Worm (Caenorhabditis elegans): ENCODE data around the gene pho-11.

pho-11 gene

DNA sequence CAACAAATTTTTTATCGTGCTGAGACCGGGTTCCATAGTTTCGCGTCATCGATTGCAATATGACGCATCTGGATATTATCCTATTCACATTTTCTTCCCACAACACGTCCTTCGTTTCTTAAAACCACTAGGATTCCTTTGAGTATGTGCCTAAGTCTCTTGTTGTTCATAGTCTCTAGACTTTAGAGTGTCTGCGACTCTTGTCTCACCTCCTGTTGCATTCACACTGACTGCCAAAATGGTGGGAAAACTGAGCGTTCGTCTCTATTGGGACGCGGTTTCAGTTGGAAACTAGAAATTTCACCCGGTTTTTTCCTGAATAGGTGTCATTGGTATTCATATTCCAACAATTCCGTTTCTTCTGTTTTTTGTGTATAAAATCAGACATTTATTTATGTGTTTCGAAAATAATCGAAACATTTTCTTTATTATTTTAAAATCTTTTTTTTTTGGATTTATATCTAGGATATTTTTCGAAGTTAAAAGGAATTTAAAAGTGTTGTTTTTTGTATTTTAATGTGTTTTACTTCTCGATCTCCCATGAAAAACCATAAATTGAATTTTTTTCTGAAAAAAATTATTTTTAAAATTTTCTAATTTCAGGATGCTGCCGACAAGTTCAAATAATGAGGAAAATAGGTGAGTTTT, 9.9 kb upstream of the pho-11 start, which contains the start of gene C05C10.2:
Gene C05C10.2 (plus strand): TSS at position 598 of the 648 bp plus-strand sequence.
- TF ChIP-seq ceh-82 (tag; optimal IDR thresholded peaks at IDR 0.05) (no peak), nhr-129 (tag; optimal IDR thresholded peaks at IDR 0.05) (peak; percentile 4), lin-39 (tag; optimal IDR thresholded peaks at IDR 0.05) (no peak), sma-3 (GFP tag; optimal IDR thresholded peaks at IDR 0.05) (no peak), nhr-25 (tag; optimal IDR thresholded peaks at IDR 0.05) (no peak), ztf-1 (GFP tag; conservative IDR thresholded peaks at IDR 0.05) (no peak), R02D3.7 (tag; optimal IDR thresholded peaks at IDR 0.05) (no peak), snpc-4 (tag; optimal IDR thresholded peaks at IDR 0.05) (no peak), blmp-1 (tag; optimal IDR thresholded peaks at IDR 0.05; ENCODE audit: insufficient read depth) (no peak), elt-1 (tag; optimal IDR thresholded peaks at IDR 0.05) (no peak), C34F6.9 (tag; optimal IDR thresholded peaks at IDR 0.05) (peak; percentile 46), peb-1 (tag; optimal IDR thresholded peaks at IDR 0.05) (no peak), nhr-237 (tag; optimal IDR thresholded peaks at IDR 0.05) (no peak)

DNA sequence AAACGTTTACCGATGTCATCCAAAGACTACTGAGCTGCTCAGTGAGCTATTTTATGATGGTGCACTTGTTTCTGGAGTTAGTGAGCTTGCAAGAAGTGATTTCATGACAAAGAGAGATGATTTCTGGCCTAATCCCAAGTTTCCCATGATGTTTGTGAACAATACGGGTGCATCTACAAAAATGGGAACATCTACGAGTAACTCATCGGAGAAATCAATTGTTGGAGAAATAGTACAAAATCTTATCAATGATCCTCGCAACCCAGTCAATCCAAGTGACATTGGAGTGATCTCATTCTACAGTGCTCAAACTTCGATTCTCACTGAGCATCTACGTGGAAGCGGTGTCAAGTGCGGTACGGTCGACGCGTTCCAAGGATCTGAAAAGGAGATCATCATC, 3.2 kb upstream of the pho-11 start:
- TF ChIP-seq nhr-6 (tag; optimal IDR thresholded peaks at IDR 0.05) (no peak), egl-27 (tag; optimal IDR thresholded peaks at IDR 0.05) (no peak), mbf-1 (tag; optimal IDR thresholded peaks at IDR 0.05) (no peak), ztf-11 (tag; optimal IDR thresholded peaks at IDR 0.05) (no peak), snpc-4 (tag; optimal IDR thresholded peaks at IDR 0.05) (no peak), unc-62 (GFP tag; optimal IDR thresholded peaks at IDR 0.05) (no peak), blmp-1 (tag; optimal IDR thresholded peaks at IDR 0.05; ENCODE audit: insufficient read depth) (no peak), elt-1 (tag; optimal IDR thresholded peaks at IDR 0.05) (no peak), nhr-25 (tag; optimal IDR thresholded peaks at IDR 0.05) (no peak), F13H6.1 (tag; optimal IDR thresholded peaks at IDR 0.05) (no peak), lin-13 (GFP tag; optimal IDR thresholded peaks at IDR 0.05) (no peak), C34F6.9 (tag; optimal IDR thresholded peaks at IDR 0.05) (no peak), aly-2 (tag; optimal IDR thresholded peaks at IDR 0.05) (no peak), unc-39 (tag; optimal IDR thresholded peaks at IDR 0.05) (no peak), ZK546.5 (tag; optimal IDR thresholded peaks at IDR 0.05) (no peak), dmd-4 (tag; optimal IDR thresholded peaks at IDR 0.05) (no peak), nhr-11 (tag; optimal IDR thresholded peaks at IDR 0.05) (no peak), R02D3.7 (tag; optimal IDR thresholded peaks at IDR 0.05) (no peak), nhr-21 (tag; optimal IDR thresholded peaks at IDR 0.05) (no peak), elt-3 (tag; optimal IDR thresholded peaks at IDR 0.05) (no peak)

DNA sequence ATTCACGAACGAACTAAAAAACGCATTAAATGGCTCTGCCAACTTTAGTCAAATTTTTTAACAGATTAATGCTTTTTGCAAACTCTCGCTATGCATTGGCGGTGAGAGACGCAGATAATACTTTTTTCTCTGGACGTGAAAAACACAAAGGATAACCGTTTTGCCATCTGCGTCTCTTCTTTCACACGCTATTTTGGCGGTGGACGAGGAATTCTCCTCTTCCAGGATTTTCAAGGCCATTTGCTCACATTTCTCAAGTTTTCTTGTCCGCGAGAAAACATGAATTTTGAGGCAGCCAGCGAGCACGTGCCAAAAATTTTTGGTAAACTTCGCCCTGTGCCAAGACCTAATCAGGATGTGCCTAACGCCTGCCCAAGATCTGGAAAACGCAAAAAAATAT, 637 bp upstream of the pho-11 start:
- TF ChIP-seq fos-1 (tag; optimal IDR thresholded peaks at IDR 0.05) (no peak), ztf-1 (GFP tag; conservative IDR thresholded peaks at IDR 0.05) (no peak), elt-3 (tag; optimal IDR thresholded peaks at IDR 0.05) (no peak), nhr-23 (tag; optimal IDR thresholded peaks at IDR 0.05) (no peak), C34F6.9 (tag; optimal IDR thresholded peaks at IDR 0.05) (peak; percentile 52), lsy-2 (tag; optimal IDR thresholded peaks at IDR 0.05) (peak in 1 of 2 experiments; percentile 52), sma-9 (GFP tag; optimal IDR thresholded peaks at IDR 0.05) (peak; percentile 48), sma-9 (tag; optimal IDR thresholded peaks at IDR 0.05) (no peak), crh-2 (tag; optimal IDR thresholded peaks at IDR 0.05) (no peak), mbf-1 (tag; optimal IDR thresholded peaks at IDR 0.05) (no peak), F13H6.1 (tag; optimal IDR thresholded peaks at IDR 0.05) (peak; percentile 15), sem-4 (tag; optimal IDR thresholded peaks at IDR 0.05) (no peak), nhr-6 (tag; optimal IDR thresholded peaks at IDR 0.05) (no peak), ceh-16 (tag; optimal IDR thresholded peaks at IDR 0.05) (no peak), blmp-1 (tag; optimal IDR thresholded peaks at IDR 0.05; ENCODE audit: insufficient read depth) (no peak), alr-1 (tag; optimal IDR thresholded peaks at IDR 0.05) (no peak), nhr-10 (tag; optimal IDR thresholded peaks at IDR 0.05) (no peak), unc-55 (GFP tag; optimal IDR thresholded peaks at IDR 0.05) (peak; percentile 48), nhr-129 (tag; optimal IDR thresholded peaks at IDR 0.05) (peak; percentile 43), gmeb-1 (tag; optimal IDR thresholded peaks at IDR 0.05) (peak; percentile 15), nhr-21 (tag; optimal IDR thresholded peaks at IDR 0.05) (no peak)

Measured in whole organism, L2 larva.